Worm (Caenorhabditis elegans): ENCODE measurements around the gene B0244.10.
A peak's percentile ranks its signal among the peaks of the same experiment; 100 is the strongest.

B0244.10 gene

DNA sequence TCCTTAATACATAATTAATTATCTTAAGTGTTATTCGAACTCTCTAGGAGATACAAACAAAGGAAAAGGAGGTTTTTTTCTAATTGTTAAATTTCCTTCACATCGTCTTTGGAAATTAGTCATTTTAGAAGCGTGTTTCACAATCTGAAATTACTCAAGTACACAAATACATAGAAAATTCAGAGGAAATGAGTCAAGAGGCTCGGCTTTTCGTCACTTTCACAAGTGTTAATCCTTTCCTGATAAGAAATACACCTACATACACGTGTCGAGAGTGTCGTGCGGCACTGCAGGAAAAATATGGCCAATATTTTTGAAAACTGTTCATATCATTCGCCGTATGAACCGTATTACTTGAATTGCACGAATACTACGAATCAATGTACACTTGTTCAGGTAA is 12.2 kb downstream of the B0244.10 start, which contains the start of gene B0244.4:
Gene B0244.4 (plus strand): TSS at position 301 of the 400 bp plus-strand sequence.
- no peak for TF ChIP-seq ztf-11 (tag; optimal IDR thresholded peaks at IDR 0.05)
- TF ChIP-seq C34B4.2 (tag; optimal IDR thresholded peaks at IDR 0.05): no peak
- TF ChIP-seq dpl-1 (GFP tag; optimal IDR thresholded peaks at IDR 0.05): no peak
- TF ChIP-seq dsc-1 (tag; optimal IDR thresholded peaks at IDR 0.05): no peak
- no peak for TF ChIP-seq isw-1 (GFP tag; IDR thresholded peaks at IDR 0.05)
- TF ChIP-seq unc-30 (tag; optimal IDR thresholded peaks at IDR 0.05): no peak
- no peak for TF ChIP-seq ces-1 (GFP tag; optimal IDR thresholded peaks at IDR 0.05)
- no peak for TF ChIP-seq lin-39 (tag; optimal IDR thresholded peaks at IDR 0.05)
- no peak for TF ChIP-seq ceh-88 (GFP tag; IDR thresholded peaks at IDR 0.05)
- no peak for TF ChIP-seq aha-1 (tag; optimal IDR thresholded peaks at IDR 0.05)

DNA sequence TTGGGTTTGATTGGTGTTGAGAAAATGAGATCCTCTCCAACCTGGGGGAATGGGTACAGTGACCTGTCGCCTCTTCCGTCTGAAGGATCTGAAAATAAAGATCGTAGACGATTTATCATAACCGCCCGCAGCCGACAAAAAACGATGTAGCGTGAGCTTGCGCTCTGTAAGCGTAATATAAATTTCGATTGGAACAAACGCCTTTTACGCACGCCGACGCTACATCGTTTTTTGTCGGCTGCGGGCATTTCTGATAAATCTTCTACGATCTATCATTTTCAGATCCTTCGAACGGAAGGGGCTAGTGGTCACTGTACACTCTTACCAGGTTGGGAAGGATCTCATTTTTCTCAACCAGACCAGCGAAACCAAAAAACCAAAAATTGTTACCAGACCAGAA is 13.4 kb downstream of the B0244.10 start:
- TF ChIP-seq sptf-1 (tag; optimal IDR thresholded peaks at IDR 0.05): no peak
- no peak for TF ChIP-seq irx-1 (tag; optimal IDR thresholded peaks at IDR 0.05)
- no peak for TF ChIP-seq nhr-76 (tag; optimal IDR thresholded peaks at IDR 0.05)
- no peak for TF ChIP-seq pag-3 (tag; optimal IDR thresholded peaks at IDR 0.05; ENCODE audit: borderline replicate concordance, insufficient read depth)
- TF ChIP-seq grh-1 (GFP tag; IDR thresholded peaks at IDR 0.05): no peak
- no peak for TF ChIP-seq F16B12.6 (tag; optimal IDR thresholded peaks at IDR 0.05)
- no peak for TF ChIP-seq unc-30 (tag; optimal IDR thresholded peaks at IDR 0.05)
- TF ChIP-seq ceh-90 (tag; optimal IDR thresholded peaks at IDR 0.05): no peak
- TF ChIP-seq lin-13 (GFP tag; optimal IDR thresholded peaks at IDR 0.05): no peak
- TF ChIP-seq nhr-90 (tag; optimal IDR thresholded peaks at IDR 0.05; ENCODE audit: poor library complexity): no peak
- TF ChIP-seq ztf-4 (tag; optimal IDR thresholded peaks at IDR 0.05): no peak
- TF ChIP-seq alr-1 (tag; optimal IDR thresholded peaks at IDR 0.05; ENCODE audit: borderline replicate concordance): no peak

DNA sequence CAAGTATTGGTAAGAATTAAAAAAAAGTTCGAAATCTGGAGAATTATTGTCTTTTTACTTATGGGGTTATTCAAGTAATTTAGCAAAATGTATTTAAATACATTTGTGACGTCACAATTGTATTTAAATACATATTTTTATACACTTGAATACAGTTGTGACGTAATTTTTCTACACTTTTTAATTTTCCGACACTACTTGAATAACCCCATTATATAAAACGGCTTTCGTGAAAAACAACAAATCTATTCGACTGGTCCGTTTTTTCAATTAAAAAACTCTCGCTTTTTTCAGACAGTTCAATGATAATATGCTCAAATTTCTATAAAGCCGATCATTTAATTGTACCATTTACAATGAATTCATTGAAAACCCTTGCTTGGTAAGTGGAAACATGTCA is 15.5 kb downstream of the B0244.10 start:
- TF ChIP-seq lin-35 (GFP tag; optimal IDR thresholded peaks at IDR 0.05) (no peak), rnt-1 (tag; optimal IDR thresholded peaks at IDR 0.05) (no peak), nhr-77 (tag; optimal IDR thresholded peaks at IDR 0.05) (no peak), aly-2 (tag; optimal IDR thresholded peaks at IDR 0.05) (no peak), swsn-7 (tag; optimal IDR thresholded peaks at IDR 0.05) (no peak), ztf-11 (tag; optimal IDR thresholded peaks at IDR 0.05) (no peak), ceh-8 (GFP tag; optimal IDR thresholded peaks at IDR 0.05) (no peak), mab-9 (GFP tag; IDR thresholded peaks at IDR 0.05) (no peak), nhr-20 (tag; optimal IDR thresholded peaks at IDR 0.05) (no peak), skn-1 (tag; optimal IDR thresholded peaks at IDR 0.05) (no peak), fkh-4 (tag; optimal IDR thresholded peaks at IDR 0.05; ENCODE audit: borderline replicate concordance) (no peak), zag-1 (tag; optimal IDR thresholded peaks at IDR 0.05) (no peak), snu-23 (GFP tag; optimal IDR thresholded peaks at IDR 0.05) (no peak), nhr-85 (tag) (no peak), ztf-4 (tag; optimal IDR thresholded peaks at IDR 0.05) (no peak), lin-39 (tag; optimal IDR thresholded peaks at IDR 0.05) (no peak), C04F5.9 (tag; optimal IDR thresholded peaks at IDR 0.05) (no peak)

DNA sequence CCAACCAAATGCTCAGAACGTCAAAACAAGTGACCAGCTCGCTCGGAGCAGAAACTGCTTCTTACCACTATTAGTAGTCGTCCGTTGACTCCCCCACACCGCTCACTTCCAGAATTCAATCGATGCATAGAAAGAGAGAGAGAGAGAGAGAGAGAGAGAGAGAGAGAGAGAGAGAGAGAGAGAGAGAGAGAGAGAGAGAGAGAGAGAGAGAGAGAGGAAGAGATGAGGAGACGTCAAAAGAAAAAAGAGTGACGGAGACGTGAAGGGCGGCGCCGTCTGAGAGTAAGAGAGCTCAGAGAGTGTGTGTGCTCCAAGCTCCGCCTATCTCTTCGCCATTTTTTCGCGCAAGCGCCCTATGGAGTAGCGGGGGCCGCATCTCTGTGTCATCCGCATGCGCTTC is 20.2 kb downstream of the B0244.10 start, which contains the start of gene ida-1:
Gene ida-1 (plus strand): TSS at position 336 of the 400 bp plus-strand sequence.
- TF ChIP-seq efl-1 (optimal IDR thresholded peaks at IDR 0.05) (peak; percentile 47 to 71), efl-1 (GFP tag; optimal IDR thresholded peaks at IDR 0.05 in 1 of 2) (peak in 1 of 2 experiments; percentile 1), lin-35 (GFP tag; optimal IDR thresholded peaks at IDR 0.05) (peak in 1 of 2 experiments; percentile 54), nhr-85 (tag) (no peak), lsy-2 (tag; optimal IDR thresholded peaks at IDR 0.05) (peak; percentile 3 to 55), unc-98 (GFP tag; IDR thresholded peaks at IDR 0.05) (no peak), isw-1 (GFP tag; IDR thresholded peaks at IDR 0.05) (peak; percentile 45), unc-86 (tag; optimal IDR thresholded peaks at IDR 0.05) (no peak), nhr-90 (tag; optimal IDR thresholded peaks at IDR 0.05; ENCODE audit: poor library complexity) (no peak), pax-3 (tag; optimal IDR thresholded peaks at IDR 0.05) (peak; percentile 75), dpl-1 (GFP tag; optimal IDR thresholded peaks at IDR 0.05) (peak in 1 of 3 experiments; percentile 4), mep-1 (tag; optimal IDR thresholded peaks at IDR 0.05) (peak; percentile 28), fkh-8 (tag; optimal IDR thresholded peaks at IDR 0.05) (peak; percentile 90), jun-1 (tag; optimal IDR thresholded peaks at IDR 0.05) (peak; percentile 13), nhr-71 (tag; optimal IDR thresholded peaks at IDR 0.05) (peak; percentile 11), nhr-19 (GFP tag; conservative IDR thresholded peaks at IDR 0.05) (peak; percentile 39), mab-9 (GFP tag; IDR thresholded peaks at IDR 0.05) (peak; percentile 56; the same call in 1 of the 2 replicates), ceh-63 (GFP tag; optimal IDR thresholded peaks at IDR 0.05) (peak; percentile 44), lin-13 (GFP tag; optimal IDR thresholded peaks at IDR 0.05) (peak; percentile 6), aha-1 (tag; optimal IDR thresholded peaks at IDR 0.05) (no peak), fkh-10 (GFP tag; optimal IDR thresholded peaks at IDR 0.05) (peak; percentile 42)

All from whole organism, L1 larva.